Fruit fly (Drosophila melanogaster) whole organism, prepupa: Measurements from ENCODE around the gene Spindly.

Source experiments
- Blimp-1 ChIP-seq: fragments of 200-800 bp; sonication (Bioruptor generic); optimal IDR thresholded peaks from 3 replicates; lab custom pipeline; 2017; ENCODE audit warnings: missing biosample characterization, missing genetic modification characterization, mild to moderate bottlenecking, moderate library complexity, missing genetic modification reagents
- CG10631 ChIP-seq: fragments of 200-800 bp; sonication (Bioruptor generic); optimal IDR thresholded peaks from 2 replicates; lab custom pipeline; 2016; ENCODE audit warnings: missing biosample characterization, missing genetic modification characterization
- CG10669 ChIP-seq: fragments of 200-800 bp; sonication (Bioruptor generic); optimal IDR thresholded peaks from 3 replicates; lab custom pipeline; 2018; ENCODE audit warnings: missing biosample characterization, mild to moderate bottlenecking, missing genetic modification characterization, moderate library complexity
- CG11762 ChIP-seq: fragments of 200-800 bp; sonication (Bioruptor generic); optimal IDR thresholded peaks from 3 replicates; lab custom pipeline; 2016; ENCODE audit warnings: missing biosample characterization, missing genetic modification characterization; ENCODE audit not compliant: insufficient read depth
- CG11902 ChIP-seq: fragments of 200-800 bp; sonication (Bioruptor generic); optimal IDR thresholded peaks from 3 replicates; lab custom pipeline; 2016; ENCODE audit warnings: missing biosample characterization, missing genetic modification characterization
- CG15336 ChIP-seq: fragments of 200-800 bp; sonication (Bioruptor generic); IDR thresholded peaks from 2 replicates; pipeline ENCODE4 v1.3.6; 2022; ENCODE audit warnings: missing biosample characterization, missing genetic modification characterization
- CG1621 ChIP-seq: fragments of 200-800 bp; sonication (Bioruptor generic); optimal IDR thresholded peaks from 3 replicates; lab custom pipeline; 2018; ENCODE audit warnings: missing biosample characterization, mild to moderate bottlenecking, missing genetic modification characterization
- CG3032 ChIP-seq: fragments of 200-800 bp; optimal IDR thresholded peaks from 2 replicates; lab custom pipeline; 2019; ENCODE audit warnings: missing biosample characterization, mild to moderate bottlenecking, missing genetic modification characterization, moderate library complexity
- CG34406 ChIP-seq: fragments of 200-800 bp; sonication (Bioruptor generic); optimal IDR thresholded peaks from 3 replicates; lab custom pipeline; 2016; ENCODE audit warnings: missing biosample characterization, missing genetic modification characterization
- CG3919 ChIP-seq: fragments of 200-800 bp; sonication (Bioruptor generic); optimal IDR thresholded peaks from 3 replicates; lab custom pipeline; 2016; ENCODE audit warnings: missing biosample characterization, missing genetic modification characterization
- CG4318 ChIP-seq: fragments of 200-800 bp; sonication (Bioruptor generic); optimal IDR thresholded peaks from 3 replicates; lab custom pipeline; 2017; ENCODE audit warnings: missing biosample characterization, mild to moderate bottlenecking, missing genetic modification characterization
- CG6276 ChIP-seq: fragments of 200-800 bp; sonication (Bioruptor generic); optimal IDR thresholded peaks from 2 replicates; lab custom pipeline; 2017; ENCODE audit warnings: missing biosample characterization, mild to moderate bottlenecking, missing genetic modification characterization
- CG7368 ChIP-seq: fragments of 200-800 bp; sonication (Bioruptor generic); optimal IDR thresholded peaks from 3 replicates; lab custom pipeline; 2016; ENCODE audit warnings: missing biosample characterization, missing genetic modification characterization
- CG8119 ChIP-seq: fragments of 200-800 bp; sonication (Bioruptor generic); IDR thresholded peaks from 3 replicates; pipeline ENCODE4 v1.3.6; 2022; ENCODE audit warnings: missing biosample characterization, missing genetic modification characterization
- CG8319 ChIP-seq: fragments of 200-800 bp; sonication (Bioruptor generic); optimal IDR thresholded peaks from 3 replicates; lab custom pipeline; 2016; ENCODE audit warnings: missing biosample characterization, missing genetic modification characterization
- Eip75B ChIP-seq: fragments of 200-800 bp; sonication (Bioruptor generic); optimal IDR thresholded peaks from 3 replicates; lab custom pipeline; 2016; ENCODE audit warnings: missing biosample characterization, missing genetic modification characterization
- Eip78C ChIP-seq: fragments of 200-800 bp; sonication (Bioruptor generic); peaks from one replicate; lab custom pipeline; 2016; ENCODE audit warnings: missing biosample characterization, missing genetic modification characterization
- Eip93F ChIP-seq: fragments of 200-800 bp; sonication (Bioruptor generic); optimal IDR thresholded peaks from 2 replicates; lab custom pipeline; 2016; ENCODE audit warnings: missing biosample characterization, mild to moderate bottlenecking, missing genetic modification characterization
- Ets96B ChIP-seq: fragments of 200-800 bp; optimal IDR thresholded peaks from 2 replicates; lab custom pipeline; 2019; ENCODE audit warnings: missing biosample characterization, mild to moderate bottlenecking, missing genetic modification characterization, moderate library complexity
- Gug ChIP-seq: fragments of 200-800 bp; sonication (Bioruptor generic); IDR thresholded peaks from 2 replicates; pipeline ENCODE4 v1.3.6; 2022; ENCODE audit warnings: missing biosample characterization, missing genetic modification characterization
- Hr38 ChIP-seq: sonication (Bioruptor generic); optimal IDR thresholded peaks from 2 replicates; lab custom pipeline; 2016; ENCODE audit warnings: missing biosample characterization, missing genetic modification characterization
- Hr39 ChIP-seq: fragments of 200-800 bp; sonication (Bioruptor generic); optimal IDR thresholded peaks from 2 replicates; lab custom pipeline; 2016; ENCODE audit warnings: missing biosample characterization, missing genetic modification characterization
- Hr4 ChIP-seq: fragments of 200-800 bp; sonication (Bioruptor generic); optimal IDR thresholded peaks from 3 replicates; lab custom pipeline; 2016; ENCODE audit warnings: missing biosample characterization, missing genetic modification characterization
- Met ChIP-seq: fragments of 200-800 bp; sonication (Bioruptor generic); optimal IDR thresholded peaks from 3 replicates; lab custom pipeline; 2016; ENCODE audit warnings: missing biosample characterization, missing genetic modification characterization
- OdsH ChIP-seq: fragments of 200-800 bp; sonication (Bioruptor generic); optimal IDR thresholded peaks from 3 replicates; lab custom pipeline; 2016; ENCODE audit warnings: missing biosample characterization, missing genetic modification characterization
- Smox ChIP-seq: fragments of 200-800 bp; sonication (Bioruptor generic); optimal IDR thresholded peaks from 3 replicates; lab custom pipeline; 2016; ENCODE audit warnings: missing biosample characterization, missing genetic modification characterization
- Sox14 ChIP-seq: fragments of 200-800 bp; sonication (Bioruptor generic); optimal IDR thresholded peaks from 3 replicates; lab custom pipeline; 2016; ENCODE audit warnings: missing biosample characterization, missing genetic modification characterization
- dsx ChIP-seq: fragments of 200-800 bp; optimal IDR thresholded peaks from 3 replicates; lab custom pipeline; 2019; ENCODE audit warnings: missing biosample characterization, mild to moderate bottlenecking, missing genetic modification characterization, moderate library complexity; ENCODE audit not compliant: poor library complexity, severe bottlenecking
- eg ChIP-seq: fragments of 200-800 bp; sonication (Bioruptor generic); IDR thresholded peaks from 3 replicates; pipeline ENCODE4 v1.3.6; 2022; ENCODE audit warnings: missing biosample characterization, missing genetic modification characterization
- fd59A ChIP-seq: fragments of 200-800 bp; sonication (Bioruptor generic); optimal IDR thresholded peaks from 2 replicates; lab custom pipeline; 2017; ENCODE audit warnings: missing biosample characterization, mild to moderate bottlenecking, missing genetic modification characterization, missing genetic modification reagents
- fkh ChIP-seq: fragments of 200-800 bp; sonication (Bioruptor generic); optimal IDR thresholded peaks from 3 replicates; lab custom pipeline; 2017; ENCODE audit warnings: missing biosample characterization, mild to moderate bottlenecking, missing genetic modification characterization, moderate library complexity
- lz ChIP-seq: fragments of 200-800 bp; sonication (Bioruptor generic); optimal IDR thresholded peaks from 3 replicates; lab custom pipeline; 2016; ENCODE audit warnings: missing biosample characterization, missing genetic modification characterization
- pdm3 ChIP-seq: fragments of 200-800 bp; sonication (Bioruptor generic); optimal IDR thresholded peaks from 3 replicates; lab custom pipeline; 2016; ENCODE audit warnings: missing biosample characterization, missing genetic modification characterization
- spab ChIP-seq: fragments of 200-800 bp; sonication (Bioruptor generic); optimal IDR thresholded peaks from 2 replicates; lab custom pipeline; 2017; ENCODE audit warnings: missing biosample characterization, mild to moderate bottlenecking, missing genetic modification characterization, missing genetic modification reagents
- svp ChIP-seq: fragments of 200-800 bp; sonication (Bioruptor generic); peaks from one replicate; lab custom pipeline; 2016; ENCODE audit warnings: missing biosample characterization, missing genetic modification characterization
- topi ChIP-seq: fragments of 200-800 bp; sonication (Bioruptor generic); optimal IDR thresholded peaks from 3 replicates; lab custom pipeline; 2016; ENCODE audit warnings: missing biosample characterization, missing genetic modification characterization
- vri ChIP-seq: fragments of 200-800 bp; sonication (Bioruptor generic); optimal IDR thresholded peaks from 3 replicates; lab custom pipeline; 2016; ENCODE audit warnings: missing biosample characterization, mild to moderate bottlenecking, missing genetic modification characterization

The Spindly gene

DNA sequence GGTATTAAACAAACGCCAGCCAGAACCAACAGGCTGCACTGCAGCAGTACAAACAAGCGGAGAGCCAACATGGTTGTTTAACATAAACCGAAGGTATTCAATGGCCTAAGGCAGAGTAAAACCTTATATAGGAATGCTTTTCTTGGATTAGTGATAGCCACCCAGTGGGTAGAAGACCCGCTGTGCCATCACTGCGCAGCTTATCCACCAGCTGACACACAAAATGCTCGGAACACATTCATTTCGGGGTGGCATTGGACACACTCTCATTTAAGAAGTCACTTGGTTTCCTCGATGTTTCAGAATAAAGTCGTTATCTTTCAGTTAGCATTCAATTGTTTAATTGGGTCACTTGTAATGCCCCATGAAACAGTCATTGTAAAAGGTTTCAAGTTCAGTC, 20.1 kb downstream of the Spindly start, which contains the start of gene CG31954:
CG31954 (minus strand) TSS at position 101 of the 400 bp plus-strand sequence.
- TF ChIP-seq Sox14 (GFP tag; lab: Kevin White, UChicago), result no peak

DNA sequence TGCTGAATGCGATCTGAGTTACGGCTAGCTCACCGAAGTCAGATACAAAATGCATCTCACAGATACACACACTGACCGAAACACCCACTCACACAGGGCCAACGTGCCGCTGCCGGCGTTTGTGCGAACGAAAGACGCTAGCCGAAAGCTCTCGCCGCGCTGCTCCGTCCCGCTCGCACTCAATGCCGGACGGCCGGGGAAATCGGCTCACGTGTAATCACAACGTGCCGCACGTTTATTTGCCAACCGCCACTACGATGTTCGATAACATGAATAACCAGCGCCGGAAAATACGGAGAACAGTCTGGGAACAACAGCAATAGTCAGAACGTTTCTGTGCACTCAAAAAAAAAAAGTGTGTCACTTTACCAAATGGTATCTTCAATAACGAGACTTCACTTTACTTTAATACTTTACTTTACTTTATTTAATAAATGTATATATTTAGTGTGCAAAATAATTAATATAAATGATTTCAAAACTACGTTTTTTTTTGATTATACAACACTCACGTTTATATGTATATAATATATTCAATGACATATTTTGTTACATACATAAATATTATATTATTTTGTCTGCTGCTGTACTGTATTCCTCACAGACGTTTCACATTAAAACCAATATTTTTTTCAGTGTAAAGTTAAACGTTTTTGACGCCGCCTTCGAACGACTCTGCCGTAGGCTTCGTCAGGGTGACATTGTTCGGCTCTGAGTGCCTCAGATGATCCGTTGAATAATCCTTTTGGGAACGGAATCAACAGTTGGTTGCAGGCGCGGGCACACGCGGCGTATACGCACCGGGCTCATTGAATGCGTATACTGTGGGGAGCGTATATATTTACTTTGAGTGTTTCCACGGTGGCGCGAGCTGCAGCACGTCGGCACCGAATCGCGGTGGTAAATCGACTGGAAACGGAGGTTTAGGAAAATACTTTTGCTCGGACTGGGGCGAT, 22.6 kb downstream of the Spindly start, which contains the start of gene tim:
tim (minus strand) TSS at position 911 of the 956 bp plus-strand sequence.
- TF ChIP-seq Met (no peak), CG15336 (GFP tag; lab: Robert Waterston, UW) (0 out of 2 replicates have a peak, but pooled peaks have one; percentile 23), Sox14 (GFP tag; lab: Kevin White, UChicago) (no peak), fkh (GFP tag; lab: Kevin White, UChicago) (no peak), CG8119 (GFP tag; lab: Robert Waterston, UW) (peak; percentile 40; the same call in 1 of the 3 replicates), CG10631 (GFP tag; lab: Kevin White, UChicago) (peak; percentile 30), CG11902 (GFP tag; lab: Kevin White, UChicago) (no peak), Gug (GFP tag; lab: Robert Waterston, UW) (peak; percentile 46; the same call in 1 of the 2 replicates), eg (GFP tag; lab: Robert Waterston, UW) (peak; percentile 36; the same call in 2 of the 3 replicates), Eip78C (GFP tag; lab: Kevin White, UChicago) (peak; percentile 53), svp (GFP tag; lab: Kevin White, UChicago) (peak; percentile 77), CG3032 (tag; lab: Kevin White, UChicago) (no peak)
- TF ChIP-seq, all 60 proteins: peak for 7

DNA sequence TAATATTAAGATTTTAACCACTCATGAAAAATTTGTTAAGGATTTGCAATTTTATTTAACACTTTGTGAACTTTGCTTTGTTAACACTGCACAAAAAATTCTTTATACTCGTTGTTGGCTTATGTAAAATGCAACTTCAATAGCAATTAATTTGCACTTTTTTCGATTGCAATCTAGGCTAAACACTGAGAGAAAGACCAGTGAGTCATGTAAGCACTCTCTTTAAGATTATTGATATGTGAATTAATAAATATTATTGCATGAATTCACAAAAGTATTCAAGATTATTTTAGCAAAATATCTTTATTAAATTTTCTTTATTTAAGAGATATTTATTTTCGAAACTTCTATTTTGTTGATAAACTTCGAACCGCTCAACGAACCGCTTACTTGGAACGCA, 23.3 kb downstream of the Spindly start:
- TF ChIP-seq CG7368, result no peak
- TF ChIP-seq Eip78C (GFP tag; lab: Kevin White, UChicago), result peak; percentile 28
- peak; percentile 49 for TF ChIP-seq Hr4 (GFP tag; lab: Kevin White, UChicago)
- TF ChIP-seq CG1621, result no peak
- TF ChIP-seq Hr38 (GFP tag; lab: Kevin White, UChicago), result no peak
- no peak for TF ChIP-seq lz (GFP tag; lab: Kevin White, UChicago)
- TF ChIP-seq OdsH, result peak; percentile 16
- TF ChIP-seq Ets96B (tag; lab: Kevin White, UChicago), result no peak
- TF ChIP-seq CG6276 (GFP tag; lab: Kevin White, UChicago), result no peak
- no peak for TF ChIP-seq CG10669 (GFP tag; lab: Kevin White, UChicago)
- no peak for TF ChIP-seq Smox
- no peak for TF ChIP-seq CG34406
- TF ChIP-seq Eip93F, result no peak
- TF ChIP-seq pdm3, result no peak
- 0 out of 3 replicates have a peak, but pooled peaks have one; percentile 15 for TF ChIP-seq CG8119 (GFP tag; lab: Robert Waterston, UW)
- no peak for TF ChIP-seq Blimp-1 (GFP tag; lab: Kevin White, UChicago)
- no peak for TF ChIP-seq vri
- TF ChIP-seq spab (GFP tag; lab: Kevin White, UChicago), result no peak
- TF ChIP-seq CG4318, result no peak
- TF ChIP-seq CG3919 (GFP tag; lab: Kevin White, UChicago), result no peak
- no peak for TF ChIP-seq dsx (GFP tag; lab: Kevin White, UChicago)
- TF ChIP-seq Hr39 (GFP tag; lab: Kevin White, UChicago), result no peak
- TF ChIP-seq fd59A (GFP tag; lab: Kevin White, UChicago), result no peak
- no peak for TF ChIP-seq CG11762 (GFP tag; lab: Kevin White, UChicago)
- TF ChIP-seq Eip75B (GFP tag; lab: Kevin White, UChicago), result no peak
- peak; percentile 66; the same call in 1 of the 3 replicates for TF ChIP-seq eg (GFP tag; lab: Robert Waterston, UW)
- no peak for TF ChIP-seq CG8319 (GFP tag; lab: Kevin White, UChicago)
- no peak for TF ChIP-seq Met
- TF ChIP-seq topi (GFP tag; lab: Kevin White, UChicago), result no peak
